Fruit fly (Drosophila melanogaster) whole organism, embryonic: ENCODE data around the gene CG43293.

Experiments
- ATbp ChIP-seq: fragments of 200-800 bp; sonication (Bioruptor generic); optimal IDR thresholded peaks from 2 replicates; lab custom pipeline; 2017; ENCODE audit warnings: missing biosample characterization, mild to moderate bottlenecking, missing genetic modification characterization, missing genetic modification reagents
- Ada2b ChIP-seq: fragments of 200-800 bp; sonication (Bioruptor generic); IDR thresholded peaks from 2 replicates; pipeline ENCODE4 v1.3.6; 2022; ENCODE audit warnings: missing biosample characterization, missing genetic modification characterization
- Antp ChIP-seq: fragments of 200-800 bp; sonication (Bioruptor generic); optimal IDR thresholded peaks from 3 replicates; lab custom pipeline; 2016; ENCODE audit warnings: missing biosample characterization, missing genetic modification characterization
- CG10147 ChIP-seq: fragments of 200-800 bp; sonication (Bioruptor generic); optimal IDR thresholded peaks from 2 replicates; lab custom pipeline; 2019; ENCODE audit warnings: missing biosample characterization, mild to moderate bottlenecking, missing genetic modification characterization, moderate library complexity
- CG10321 ChIP-seq: fragments of 200-800 bp; sonication (Bioruptor generic); IDR thresholded peaks from 2 replicates; pipeline ENCODE4 v1.3.6; 2022; ENCODE audit warnings: missing biosample characterization, missing genetic modification characterization
- CG11560 ChIP-seq: fragments of 200-800 bp; sonication (Bioruptor generic); IDR thresholded peaks from 3 replicates; pipeline ENCODE4 v1.3.6; 2022; ENCODE audit warnings: missing biosample characterization, missing genetic modification characterization
- CG12071 ChIP-seq: fragments of 200-800 bp; sonication (Bioruptor generic); optimal IDR thresholded peaks from 3 replicates; lab custom pipeline; 2018; ENCODE audit warnings: missing biosample characterization, mild to moderate bottlenecking, missing genetic modification characterization
- CG12299 ChIP-seq: fragments of 200-800 bp; sonication (Bioruptor generic); optimal IDR thresholded peaks from 2 replicates; lab custom pipeline; 2018; ENCODE audit warnings: missing biosample characterization, mild to moderate bottlenecking, missing genetic modification characterization
- CG12391 ChIP-seq: fragments of 200-800 bp; sonication (Bioruptor generic); optimal IDR thresholded peaks from 3 replicates; lab custom pipeline; 2018; ENCODE audit warnings: missing biosample characterization, mild to moderate bottlenecking, missing genetic modification characterization, moderate library complexity
- CG12942 ChIP-seq: fragments of 200-800 bp; sonication (Bioruptor generic); optimal IDR thresholded peaks from 3 replicates; lab custom pipeline; 2016; ENCODE audit warnings: missing biosample characterization, missing genetic modification characterization
- CG13775 ChIP-seq: fragments of 200-800 bp; sonication (Bioruptor generic); optimal IDR thresholded peaks from 3 replicates; lab custom pipeline; 2017; ENCODE audit warnings: missing biosample characterization, mild to moderate bottlenecking, missing genetic modification characterization
- CG1602 ChIP-seq: fragments of 200-800 bp; sonication (Bioruptor generic); optimal IDR thresholded peaks from 3 replicates; lab custom pipeline; 2016; ENCODE audit warnings: missing biosample characterization, missing genetic modification characterization
- CG18262 ChIP-seq: fragments of 200-800 bp; optimal IDR thresholded peaks from 3 replicates; lab custom pipeline; 2019; ENCODE audit warnings: missing biosample characterization, mild to moderate bottlenecking, missing genetic modification characterization, moderate library complexity
- CG32532 ChIP-seq: fragments of 200-800 bp; sonication (Bioruptor generic); IDR thresholded peaks from 2 replicates; pipeline ENCODE4 v1.3.6; 2022; ENCODE audit warnings: missing biosample characterization, missing genetic modification characterization
- CG4404 ChIP-seq: fragments of 200-800 bp; sonication (Bioruptor generic); IDR thresholded peaks from 2 replicates; pipeline ENCODE4 v1.3.6; 2022; ENCODE audit warnings: missing biosample characterization, missing genetic modification characterization
- CG4854 ChIP-seq: fragments of 200-800 bp; sonication (Bioruptor generic); optimal IDR thresholded peaks from 2 replicates; lab custom pipeline; 2016; ENCODE audit warnings: missing biosample characterization, missing genetic modification characterization, inconsistent platforms
- CG6175 ChIP-seq: fragments of 200-800 bp; sonication (Bioruptor generic); IDR thresholded peaks from 3 replicates; pipeline ENCODE4 v1.3.6; 2022; ENCODE audit warnings: missing biosample characterization, missing genetic modification characterization
- CG7372 ChIP-seq: fragments of 200-800 bp; sonication (Bioruptor generic); IDR thresholded peaks from 2 replicates; pipeline ENCODE4 v1.3.6; 2022; ENCODE audit warnings: missing biosample characterization, missing genetic modification characterization
- CG8281 ChIP-seq: fragments of 200-800 bp; sonication (Bioruptor generic); optimal IDR thresholded peaks from 2 replicates; lab custom pipeline; 2018; ENCODE audit warnings: missing biosample characterization, mild to moderate bottlenecking, missing genetic modification characterization, moderate library complexity
- CG8388 ChIP-seq: fragments of 200-800 bp; sonication (Bioruptor generic); optimal IDR thresholded peaks from 2 replicates; lab custom pipeline; 2019; ENCODE audit warnings: missing biosample characterization, mild to moderate bottlenecking, missing genetic modification characterization, moderate library complexity
- CG8478 ChIP-seq: fragments of >200 bp; optimal IDR thresholded peaks from 2 replicates; lab custom pipeline; 2018
- CG8924 ChIP-seq: fragments of 200-800 bp; optimal IDR thresholded peaks from 3 replicates; lab custom pipeline; 2019; ENCODE audit warnings: missing biosample characterization, mild to moderate bottlenecking, missing genetic modification characterization, moderate library complexity
- CG9797 ChIP-seq: fragments of 200-800 bp; sonication (Bioruptor generic); optimal IDR thresholded peaks from 3 replicates; lab custom pipeline; 2018; ENCODE audit warnings: missing biosample characterization, mild to moderate bottlenecking, missing genetic modification characterization
- CoRest ChIP-seq: fragments of 200-800 bp; sonication (Bioruptor generic); optimal IDR thresholded peaks from 3 replicates; lab custom pipeline; 2018; ENCODE audit warnings: missing biosample characterization, mild to moderate bottlenecking, missing genetic modification characterization, moderate library complexity
- Dek ChIP-seq: fragments of 200-800 bp; sonication (Bioruptor generic); optimal IDR thresholded peaks from 3 replicates; lab custom pipeline; 2019; ENCODE audit warnings: missing biosample characterization, mild to moderate bottlenecking, missing genetic modification characterization, moderate library complexity
- Doc2 ChIP-seq: fragments of 200-800 bp; sonication (Bioruptor generic); IDR thresholded peaks from 2 replicates; pipeline ENCODE4 v1.3.6; 2022; ENCODE audit warnings: missing biosample characterization, missing genetic modification characterization
- Eip74EF ChIP-seq, 2 experiments: fragments of 200-800 bp in 1 of 2; fragments of >200 bp in 1 of 2; sonication (Bioruptor generic) in 1 of 2; optimal IDR thresholded peaks; 2 replicates each; lab custom pipeline; 2017 to 2019; ENCODE audit warnings: missing biosample characterization in 2 of 2, missing genetic modification characterization in 2 of 2, mild to moderate bottlenecking in 1 of 2, moderate library complexity in 1 of 2
- GATAe ChIP-seq: fragments of 200-800 bp; sonication (Bioruptor generic); conservative IDR thresholded peaks from 2 replicates; pipeline ENCODE4 v1.3.6; 2022; ENCODE audit warnings: missing biosample characterization, missing genetic modification characterization
- Neu2 ChIP-seq: fragments of 200-800 bp; sonication (Bioruptor generic); optimal IDR thresholded peaks from 3 replicates; lab custom pipeline; 2016; ENCODE audit warnings: missing biosample characterization, missing genetic modification characterization, borderline replicate concordance
- Nf-YB ChIP-seq: fragments of 200-800 bp; sonication (Bioruptor generic); optimal IDR thresholded peaks from 3 replicates; lab custom pipeline; 2019; ENCODE audit warnings: missing biosample characterization, mild to moderate bottlenecking, missing genetic modification characterization, moderate library complexity
- Pdp1 ChIP-seq, 2 experiments: fragments of 200-800 bp; sonication (Bioruptor generic); optimal IDR thresholded peaks; 3 replicates each; lab custom pipeline; 2016; ENCODE audit warnings: missing biosample characterization in 2 of 2, missing genetic modification characterization in 2 of 2, mild to moderate bottlenecking in 1 of 2, moderate library complexity in 1 of 2
- Ravus ChIP-seq: fragments of 200-800 bp; sonication (Bioruptor generic); IDR thresholded peaks from 2 replicates; pipeline ENCODE4 v1.3.6; 2022; ENCODE audit warnings: missing biosample characterization, missing genetic modification characterization
- Sry-δ ChIP-seq: fragments of 200-800 bp; sonication (Bioruptor generic); optimal IDR thresholded peaks from 2 replicates; lab custom pipeline; 2016; ENCODE audit warnings: missing biosample characterization, missing genetic modification characterization
- Trl ChIP-seq, 3 experiments: fragments of >200 bp in 2 of 3; fragments of 200-800 bp in 1 of 3; sonication (Bioruptor generic) in 1 of 3; optimal IDR thresholded peaks; 2 replicates in 1 of 3; 3 replicates in 2 of 3; lab custom pipeline; 2016 to 2017; ENCODE audit warnings: missing biosample characterization in 1 of 3, missing genetic modification characterization in 1 of 3
- Xrp1 ChIP-seq: fragments of 200-800 bp; sonication (Bioruptor generic); IDR thresholded peaks from 2 replicates; pipeline ENCODE4 v1.3.6; 2022; ENCODE audit warnings: missing biosample characterization, missing genetic modification characterization
- ac ChIP-seq: fragments of 200-800 bp; sonication (Bioruptor generic); optimal IDR thresholded peaks from 3 replicates; lab custom pipeline; 2017; ENCODE audit warnings: missing biosample characterization, mild to moderate bottlenecking, missing genetic modification characterization
- cato ChIP-seq: fragments of 200-800 bp; sonication (Bioruptor generic); optimal IDR thresholded peaks from 2 replicates; lab custom pipeline; 2016; ENCODE audit warnings: missing biosample characterization, missing genetic modification characterization, borderline replicate concordance
- crc ChIP-seq: fragments of 200-800 bp; sonication (Bioruptor generic); optimal IDR thresholded peaks from 2 replicates; lab custom pipeline; 2016; ENCODE audit warnings: missing biosample characterization, missing genetic modification characterization
- crol ChIP-seq: fragments of 200-800 bp; sonication (Bioruptor generic); IDR thresholded peaks from 2 replicates; pipeline ENCODE4 v1.3.6; 2022; ENCODE audit warnings: missing biosample characterization, missing genetic modification characterization
- eyg ChIP-seq: fragments of 200-800 bp; sonication (Bioruptor generic); optimal IDR thresholded peaks from 3 replicates; lab custom pipeline; 2016; ENCODE audit warnings: missing biosample characterization, missing genetic modification characterization
- gsb-n ChIP-seq: fragments of 200-800 bp; sonication (Bioruptor generic); optimal IDR thresholded peaks from 3 replicates; lab custom pipeline; 2018; ENCODE audit warnings: missing biosample characterization, mild to moderate bottlenecking, missing genetic modification characterization
- h ChIP-seq: fragments of >200 bp; optimal IDR thresholded peaks from 2 replicates; lab custom pipeline; 2017
- lbe ChIP-seq: fragments of 200-800 bp; sonication (Bioruptor generic); optimal IDR thresholded peaks from 2 replicates; lab custom pipeline; 2016; ENCODE audit warnings: missing biosample characterization, mild to moderate bottlenecking, missing genetic modification characterization
- nerfin-1 ChIP-seq: fragments of 200-800 bp; sonication (Bioruptor generic); optimal IDR thresholded peaks from 3 replicates; lab custom pipeline; 2019; ENCODE audit warnings: missing biosample characterization, mild to moderate bottlenecking, missing genetic modification characterization, moderate library complexity
- otp ChIP-seq: fragments of 200-800 bp; sonication (Bioruptor generic); IDR thresholded peaks from 3 replicates; pipeline ENCODE4, ENCODE4 v1.3.6; 2022; ENCODE audit warnings: missing biosample characterization, missing genetic modification characterization
- ranshi ChIP-seq: fragments of 200-800 bp; sonication (Bioruptor generic); IDR thresholded peaks from 2 replicates; pipeline ENCODE4 v1.3.6; 2022; ENCODE audit warnings: missing biosample characterization, missing genetic modification characterization
- sens ChIP-seq: fragments of 200-800 bp; sonication (Bioruptor generic); peaks from one replicate; lab custom pipeline; 2016; ENCODE audit warnings: missing biosample characterization, missing genetic modification characterization
- slp2 ChIP-seq: fragments of 200-800 bp; sonication (Bioruptor generic); optimal IDR thresholded peaks from 2 replicates; lab custom pipeline; 2016; ENCODE audit warnings: missing biosample characterization, missing genetic modification characterization
- tap ChIP-seq: fragments of 200-800 bp; optimal IDR thresholded peaks from 3 replicates; lab custom pipeline; 2019; ENCODE audit warnings: missing biosample characterization, mild to moderate bottlenecking, missing genetic modification characterization, moderate library complexity
- twi ChIP-seq: fragments of 200-800 bp; optimal IDR thresholded peaks from 2 replicates; lab custom pipeline; 2019; ENCODE audit warnings: missing biosample characterization, mild to moderate bottlenecking, missing genetic modification characterization, moderate library complexity
- unpg ChIP-seq: fragments of 200-800 bp; sonication (Bioruptor generic); optimal IDR thresholded peaks from 3 replicates; lab custom pipeline; 2018; ENCODE audit warnings: missing biosample characterization, mild to moderate bottlenecking, missing genetic modification characterization, moderate library complexity

The CG43293 gene

DNA sequence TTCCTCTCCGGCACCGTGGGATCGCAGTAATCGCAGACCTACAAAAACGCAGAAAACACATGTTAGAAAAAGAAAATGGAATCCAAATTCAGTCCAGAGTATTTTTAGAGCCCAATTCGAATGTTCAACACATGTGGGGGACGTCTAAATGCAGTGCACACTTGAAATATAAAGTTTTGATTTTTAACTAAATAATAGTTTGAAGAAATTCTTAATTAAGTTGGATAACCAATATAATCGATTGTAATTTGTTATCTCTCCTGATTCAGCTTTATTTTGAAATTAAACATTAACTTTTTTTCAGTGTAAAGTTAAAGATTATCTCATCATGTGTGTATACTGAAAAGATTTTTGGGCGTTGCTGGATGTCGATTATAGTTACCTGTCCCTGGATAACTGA lies 32.2 kb downstream of the CG43293 start (continued):
- TF ChIP-seq CG8388 (GFP tag; lab: Kevin White, UChicago) (peak; percentile 88), Doc2 (GFP tag; lab: Robert Waterston, UW) (no peak), unpg (GFP tag; lab: Kevin White, UChicago) (peak; percentile 88), CG12071 (GFP tag; lab: Kevin White, UChicago) (peak; percentile 5), tap (tag; lab: Kevin White, UChicago) (peak; percentile 78), nerfin-1 (tag; lab: Kevin White, UChicago) (peak; percentile 39), sens (GFP tag; lab: Kevin White, UChicago) (peak; percentile 94), CG1602 (peak; percentile 64), cato (GFP tag; lab: Kevin White, UChicago) (peak; percentile 15), CG6175 (GFP tag; lab: Robert Waterston, UW) (no peak), Ada2b (GFP tag; lab: Robert Waterston, UW) (peak; percentile 39; the same call in 1 of the 2 replicates), gsb-n (tag; lab: Kevin White, UChicago) (peak; percentile 84), CG8924 (tag; lab: Kevin White, UChicago) (peak; percentile 63), CG32532 (GFP tag; lab: Robert Waterston, UW) (peak; percentile 35; the same call in 1 of the 2 replicates), CG11560 (tag; lab: Robert Waterston, UW) (no peak), Pdp1 (GFP tag; optimal IDR thresholded peaks at IDR 0.05; lab: Kevin White, UChicago) (peak; percentile 22 to 75), CG10147 (GFP tag; lab: Kevin White, UChicago) (peak; percentile 31), otp (GFP tag; lab: Robert Waterston, UW) (0 out of 3 replicates have a peak, but pooled peaks have one; percentile 16), ATbp (peak; percentile 50), CG12391 (tag; lab: Kevin White, UChicago) (peak; percentile 89), Neu2 (GFP tag; lab: Kevin White, UChicago) (no peak), Dek (tag; lab: Kevin White, UChicago) (peak; percentile 15), twi (tag; lab: Kevin White, UChicago) (peak; percentile 97), CG13775 (peak; percentile 58), CG4854 (peak; percentile 2), Antp (GFP tag; lab: Kevin White, UChicago) (peak; percentile 13), Nf-YB (GFP tag; lab: Kevin White, UChicago) (peak; percentile 41), GATAe (GFP tag; lab: Robert Waterston, UW) (no peak), CG7372 (GFP tag; lab: Robert Waterston, UW) (peak; percentile 34; the same call in 1 of the 2 replicates), ac (GFP tag; lab: Kevin White, UChicago) (no peak), CG9797 (no peak), crc (GFP tag; lab: Kevin White, UChicago) (peak; percentile 42), CG4404 (GFP tag; lab: Robert Waterston, UW) (peak; percentile 53), crol (GFP tag; lab: Robert Waterston, UW) (no peak), slp2 (GFP tag; lab: Kevin White, UChicago) (peak; percentile 49), Trl (optimal IDR thresholded peaks at IDR 0.05; lab: Kevin White, UChicago) (no peak), Trl (GFP tag; optimal IDR thresholded peaks at IDR 0.05; lab: Kevin White, UChicago) (peak; percentile 50), CG18262 (tag; lab: Kevin White, UChicago) (peak; percentile 90), Eip74EF (GFP tag; optimal IDR thresholded peaks at IDR 0.05; lab: Kevin White, UChicago) (peak in 1 of 2 experiments; percentile 50), CG12299 (tag; lab: Kevin White, UChicago) (peak; percentile 27), Ravus (GFP tag; lab: Robert Waterston, UW) (peak; percentile 12; the same call in 1 of the 2 replicates), CG8478 (lab: Kevin White, UChicago) (no peak), CG12942 (GFP tag; lab: Kevin White, UChicago) (peak; percentile 26), Sry-δ (no peak), ranshi (GFP tag; lab: Robert Waterston, UW) (peak; percentile 50; the same call in 1 of the 2 replicates), Xrp1 (GFP tag; lab: Robert Waterston, UW) (peak; percentile 87), CG10321 (GFP tag; lab: Robert Waterston, UW) (peak; percentile 16; the same call in 1 of the 2 replicates), lbe (GFP tag; lab: Kevin White, UChicago) (no peak), CoRest (peak; percentile 72), eyg (GFP tag; lab: Kevin White, UChicago) (no peak), CG8281 (tag; lab: Kevin White, UChicago) (peak; percentile 24), h (lab: Kevin White, UChicago) (no peak)
